Worm (Caenorhabditis elegans) whole organism, mixed stage, embryonic: ENCODE measurements around the gene nspc-16.

Experiments
- hlh-1 ChIP-seq: fragments of 150-350 bp; optimal IDR thresholded peaks from 2 replicates; lab custom pipeline; 2014; ENCODE audit warnings: missing biosample characterization, missing genetic modification reagents, missing genetic modification characterization
- lin-13 ChIP-seq: fragments of 150-350 bp; optimal IDR thresholded peaks from 2 replicates; lab custom pipeline; 2014; ENCODE audit warnings: missing biosample characterization, missing genetic modification characterization
- mab-5 ChIP-seq: fragments of 150-350 bp; optimal IDR thresholded peaks from 2 replicates; lab custom pipeline; 2014; ENCODE audit warnings: missing biosample characterization, missing genetic modification characterization
- nhr-12 ChIP-seq: fragments of 150-350 bp; optimal IDR thresholded peaks from 2 replicates; lab custom pipeline; 2014; ENCODE audit warnings: missing biosample characterization, missing genetic modification characterization
- nhr-237 ChIP-seq: fragments of 150-350 bp; optimal IDR thresholded peaks from 2 replicates; lab custom pipeline; 2014; ENCODE audit warnings: missing biosample characterization, missing genetic modification characterization
- nhr-28 ChIP-seq: fragments of 150-350 bp; optimal IDR thresholded peaks from 2 replicates; lab custom pipeline; 2014; ENCODE audit warnings: missing biosample characterization, missing genetic modification characterization
- nhr-76 ChIP-seq: sonication (generic microtip); optimal IDR thresholded peaks from 2 replicates; lab custom pipeline; 2017; ENCODE audit warnings: missing biosample characterization, missing genetic modification characterization
- pha-4 ChIP-seq: fragments of 150-350 bp; optimal IDR thresholded peaks from 2 replicates; lab custom pipeline; 2018; ENCODE audit warnings: missing biosample characterization, missing genetic modification reagents, missing genetic modification characterization
- snpc-4 ChIP-seq: fragments of 150-350 bp; optimal IDR thresholded peaks from 2 replicates; lab custom pipeline; 2014; ENCODE audit warnings: missing biosample characterization, missing genetic modification characterization
- tbx-8 ChIP-seq: fragments of 200-800 bp; sonication (Bioruptor generic); optimal IDR thresholded peaks from 2 replicates; lab custom pipeline; 2018; ENCODE audit warnings: mild to moderate bottlenecking, missing genetic modification characterization, moderate library complexity, missing compliant biosample characterization
- ztf-11 ChIP-seq: fragments of 150-350 bp; optimal IDR thresholded peaks from 2 replicates; lab custom pipeline; 2014; ENCODE audit warnings: missing biosample characterization, missing genetic modification characterization

DNA sequence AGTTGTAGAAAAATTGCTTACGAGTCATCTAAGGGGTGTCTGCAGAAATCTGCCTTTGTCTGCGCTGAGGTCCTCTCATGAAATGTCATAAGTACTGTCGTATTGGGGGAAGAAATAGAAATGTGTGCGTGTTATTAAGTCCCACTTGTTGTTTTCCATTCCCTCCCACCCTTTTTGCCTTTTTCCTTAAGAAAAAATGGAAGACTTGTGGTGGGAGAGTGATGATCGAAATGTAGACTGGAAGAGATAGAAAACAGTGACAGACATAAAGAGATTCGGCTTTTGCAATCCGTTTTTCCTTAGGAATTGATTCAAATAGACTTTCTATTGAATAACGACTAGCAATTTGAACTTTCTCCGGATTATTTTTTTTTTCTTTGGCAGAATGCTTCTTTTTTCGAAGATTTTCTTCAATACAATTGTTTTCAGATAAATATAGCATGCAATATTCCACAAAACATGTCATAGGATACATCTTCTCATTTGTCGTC lies 26.4 kb downstream of the nspc-16 start, which contains the start of gene ram-5:
- TF ChIP-seq tbx-8 (GFP tag; lab: Kevin White, UChicago) (no peak), pha-4 (tag; lab: Kevin White, UChicago) (no peak), snpc-4 (no peak), hlh-1 (tag; lab: Kevin White, UChicago) (no peak), nhr-12 (no peak), nhr-76 (tag; lab: Kevin White, UChicago) (no peak), nhr-237 (tag; lab: Kevin White, UChicago) (no peak), mab-5 (tag; lab: Kevin White, UChicago) (no peak), ztf-11 (tag; lab: Kevin White, UChicago) (no peak), nhr-28 (tag; lab: Kevin White, UChicago) (no peak), lin-13 (tag; lab: Kevin White, UChicago) (no peak)
